Fruit fly (Drosophila melanogaster): Measurements from ENCODE around the gene CG31743.

dm6 chr2L:16909290-16909689 lies 30.0 kb downstream of the CG31743 start:
- TF ChIP-seq CG8478 (optimal IDR thresholded peaks at IDR 0.05) (no peak), CTCF (optimal IDR thresholded peaks at IDR 0.05) (no peak)

Measured in S2 (cell line).